Worm (Caenorhabditis elegans): ENCODE results near the gene ptp-2.

DNA sequence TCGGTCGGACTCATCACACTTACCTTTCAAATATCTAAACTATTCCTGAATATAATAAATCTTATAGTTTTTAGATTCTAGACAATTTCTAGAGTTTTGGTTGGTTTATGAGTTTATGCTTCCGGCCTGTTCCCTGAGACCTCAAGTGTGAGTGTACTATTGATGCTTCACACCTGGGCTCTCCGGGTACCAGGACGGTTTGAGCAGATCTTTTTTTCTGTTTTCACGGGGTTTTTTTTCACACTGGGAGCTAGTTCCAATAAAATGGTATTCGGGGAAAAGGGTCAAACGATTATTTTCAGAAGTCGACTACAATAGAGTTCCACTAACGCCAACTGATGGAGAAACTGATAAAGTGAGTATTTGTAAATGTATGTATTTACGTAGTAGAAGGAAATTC, 16.3 kb upstream of the ptp-2 start:
- TF ChIP-seq ztf-11 (tag; optimal IDR thresholded peaks at IDR 0.05) = no peak
- TF ChIP-seq sea-2 (GFP tag; optimal IDR thresholded peaks at IDR 0.05) = no peak
- no peak for TF ChIP-seq lin-39 (tag; optimal IDR thresholded peaks at IDR 0.05)
- no peak for TF ChIP-seq egl-27 (tag; optimal IDR thresholded peaks at IDR 0.05)
- no peak for TF ChIP-seq elt-3 (tag; optimal IDR thresholded peaks at IDR 0.05)
- no peak for TF ChIP-seq zag-1 (tag; optimal IDR thresholded peaks at IDR 0.05)
- no peak for TF ChIP-seq elt-2 (tag; optimal IDR thresholded peaks at IDR 0.05)
- TF ChIP-seq nhr-43 (tag; optimal IDR thresholded peaks at IDR 0.05; ENCODE audit: poor library complexity, severe bottlenecking) = no peak

All from whole organism, L3 larva.